Fruit fly (Drosophila melanogaster) whole organism, embryonic: Measurements from ENCODE around the gene CG10341.

Source experiments
- Ada2b ChIP-seq: fragments of 200-800 bp; sonication (Bioruptor generic); IDR thresholded peaks from 2 replicates; pipeline ENCODE4 v1.3.6; 2022; ENCODE audit warnings: missing biosample characterization, missing genetic modification characterization
- Antp ChIP-seq: fragments of 200-800 bp; sonication (Bioruptor generic); optimal IDR thresholded peaks from 3 replicates; lab custom pipeline; 2016; ENCODE audit warnings: missing biosample characterization, missing genetic modification characterization
- Awh ChIP-seq: fragments of 200-800 bp; sonication (Bioruptor generic); IDR thresholded peaks from 2 replicates; pipeline ENCODE4, ENCODE4 v1.3.6; 2022; ENCODE audit warnings: missing biosample characterization, missing genetic modification characterization
- C15 ChIP-seq: fragments of 200-800 bp; sonication (Bioruptor generic); IDR thresholded peaks from 3 replicates; pipeline ENCODE4 v1.3.6; 2022; ENCODE audit warnings: missing biosample characterization, missing genetic modification characterization
- CG1024 ChIP-seq: fragments of 200-800 bp; sonication (Bioruptor generic); IDR thresholded peaks from 2 replicates; pipeline ENCODE4 v1.3.6; 2022; ENCODE audit warnings: missing biosample characterization, missing genetic modification characterization
- CG10565 ChIP-seq: fragments of 200-800 bp; sonication (Bioruptor generic); optimal IDR thresholded peaks from 3 replicates; lab custom pipeline; 2016; ENCODE audit warnings: missing biosample characterization, mild to moderate bottlenecking, missing genetic modification characterization
- CG10959 ChIP-seq: fragments of 200-800 bp; sonication (Bioruptor generic); IDR thresholded peaks from 2 replicates; pipeline ENCODE4 v1.3.6; 2022; ENCODE audit warnings: missing biosample characterization, missing genetic modification characterization
- CG11560 ChIP-seq: fragments of 200-800 bp; sonication (Bioruptor generic); IDR thresholded peaks from 3 replicates; pipeline ENCODE4 v1.3.6; 2022; ENCODE audit warnings: missing biosample characterization, missing genetic modification characterization
- CG11723 ChIP-seq: fragments of 200-800 bp; sonication (Bioruptor generic); optimal IDR thresholded peaks from 2 replicates; lab custom pipeline; 2017; ENCODE audit warnings: missing biosample characterization, mild to moderate bottlenecking, missing genetic modification characterization
- CG12219 ChIP-seq: fragments of 200-800 bp; sonication (Bioruptor generic); optimal IDR thresholded peaks from 3 replicates; lab custom pipeline; 2018; ENCODE audit warnings: missing biosample characterization, mild to moderate bottlenecking, missing genetic modification characterization
- CG12744 ChIP-seq: fragments of 200-800 bp; sonication (Bioruptor generic); optimal IDR thresholded peaks from 2 replicates; lab custom pipeline; 2016; ENCODE audit warnings: missing biosample characterization, missing genetic modification characterization
- CG14014 ChIP-seq: fragments of 200-800 bp; sonication (Bioruptor generic); IDR thresholded peaks from 2 replicates; pipeline ENCODE4 v1.3.6; 2022; ENCODE audit warnings: missing biosample characterization, missing genetic modification characterization
- CG14710 ChIP-seq: fragments of 200-800 bp; sonication (Bioruptor generic); optimal IDR thresholded peaks from 3 replicates; lab custom pipeline; 2019; ENCODE audit warnings: missing biosample characterization, mild to moderate bottlenecking, missing genetic modification characterization, moderate library complexity
- CG1603 ChIP-seq: fragments of 200-800 bp; sonication (Bioruptor generic); optimal IDR thresholded peaks from 2 replicates; lab custom pipeline; 2019; ENCODE audit warnings: missing biosample characterization, mild to moderate bottlenecking, missing genetic modification characterization, moderate library complexity
- CG16863 ChIP-seq: fragments of 200-800 bp; sonication (Bioruptor generic); optimal IDR thresholded peaks from 3 replicates; lab custom pipeline; 2016; ENCODE audit warnings: missing biosample characterization, missing genetic modification characterization
- CG33557 ChIP-seq: fragments of 200-800 bp; sonication (Bioruptor generic); optimal IDR thresholded peaks from 2 replicates; lab custom pipeline; 2019; ENCODE audit warnings: missing biosample characterization, mild to moderate bottlenecking, missing genetic modification characterization, moderate library complexity
- CG34224 ChIP-seq: fragments of 200-800 bp; sonication (Bioruptor generic); IDR thresholded peaks from 3 replicates; pipeline ENCODE4 v1.3.6; 2022; ENCODE audit warnings: missing biosample characterization, missing genetic modification characterization; ENCODE audit not compliant: partially characterized antibody
- CG3726 ChIP-seq: fragments of 200-800 bp; sonication (Bioruptor generic); IDR thresholded peaks from 3 replicates; pipeline ENCODE4, ENCODE4 v1.3.6; 2022; ENCODE audit warnings: missing biosample characterization, missing genetic modification characterization
- CG4360 ChIP-seq: fragments of 200-800 bp; sonication (Bioruptor generic); IDR thresholded peaks from 2 replicates; pipeline ENCODE4 v1.3.6; 2022; ENCODE audit warnings: missing biosample characterization, missing genetic modification characterization
- CG4617 ChIP-seq: fragments of 200-800 bp; sonication (Bioruptor generic); optimal IDR thresholded peaks from 3 replicates; lab custom pipeline; 2016; ENCODE audit warnings: missing biosample characterization, missing genetic modification characterization, borderline replicate concordance
- CG6689 ChIP-seq: fragments of 200-800 bp; sonication (Bioruptor generic); IDR thresholded peaks from 2 replicates; pipeline ENCODE4 v1.3.6; 2022; ENCODE audit warnings: missing biosample characterization, missing genetic modification characterization
- CG7357 ChIP-seq: fragments of 200-800 bp; sonication (Bioruptor generic); IDR thresholded peaks from 3 replicates; pipeline ENCODE4 v1.3.6; 2022; ENCODE audit warnings: missing biosample characterization, missing genetic modification characterization
- CG7928 ChIP-seq: fragments of 200-800 bp; sonication (Bioruptor generic); optimal IDR thresholded peaks from 2 replicates; lab custom pipeline; 2017; ENCODE audit warnings: missing biosample characterization, mild to moderate bottlenecking, missing genetic modification characterization
- CG8478 ChIP-seq: fragments of >200 bp; optimal IDR thresholded peaks from 2 replicates; lab custom pipeline; 2018
- Hey ChIP-seq: fragments of 200-800 bp; sonication (Bioruptor generic); optimal IDR thresholded peaks from 3 replicates; lab custom pipeline; 2018; ENCODE audit warnings: missing biosample characterization, mild to moderate bottlenecking, missing genetic modification characterization
- MBD-R2 ChIP-seq: fragments of 200-800 bp; sonication (Bioruptor generic); IDR thresholded peaks from 2 replicates; pipeline ENCODE4 v1.3.6; 2022; ENCODE audit warnings: missing biosample characterization, missing genetic modification characterization
- Mad ChIP-seq: fragments of 200-800 bp; sonication (Bioruptor generic); optimal IDR thresholded peaks from 2 replicates; lab custom pipeline; 2016; ENCODE audit warnings: missing biosample characterization, missing genetic modification characterization
- NFAT ChIP-seq: fragments of 200-800 bp; sonication (Bioruptor generic); IDR thresholded peaks from 2 replicates; pipeline ENCODE4 v1.3.6; 2022; ENCODE audit warnings: missing biosample characterization, missing genetic modification characterization
- Oli ChIP-seq: fragments of 200-800 bp; sonication (Bioruptor generic); optimal IDR thresholded peaks from 2 replicates; lab custom pipeline; 2018; ENCODE audit warnings: missing biosample characterization, mild to moderate bottlenecking, missing genetic modification characterization, moderate library complexity
- Opbp ChIP-seq: fragments of 200-800 bp; sonication (Bioruptor generic); IDR thresholded peaks from 3 replicates; pipeline ENCODE4 v1.3.6; 2022; ENCODE audit warnings: missing biosample characterization, missing genetic modification characterization; ENCODE audit not compliant: partially characterized antibody
- Sry-β ChIP-seq: fragments of 200-800 bp; sonication (Bioruptor generic); optimal IDR thresholded peaks from 2 replicates; lab custom pipeline; 2018; ENCODE audit warnings: missing biosample characterization, mild to moderate bottlenecking, missing genetic modification characterization, moderate library complexity
- Taf1 ChIP-seq: fragments of 200-800 bp; sonication (Bioruptor generic); IDR thresholded peaks from 2 replicates; pipeline ENCODE4 v1.3.6; 2022; ENCODE audit warnings: missing biosample characterization, missing genetic modification characterization
- Xbp1 ChIP-seq: fragments of 200-800 bp; sonication (Bioruptor generic); optimal IDR thresholded peaks from 3 replicates; lab custom pipeline; 2016; ENCODE audit warnings: missing biosample characterization, mild to moderate bottlenecking, missing genetic modification characterization
- ato ChIP-seq: fragments of 200-800 bp; sonication (Bioruptor generic); IDR thresholded peaks from 2 replicates; pipeline ENCODE4 v1.3.6; 2022; ENCODE audit warnings: missing biosample characterization, missing genetic modification characterization; ENCODE audit not compliant: partially characterized antibody
- bcd ChIP-seq: fragments of 200-800 bp; sonication (Bioruptor generic); optimal IDR thresholded peaks from 2 replicates; lab custom pipeline; 2017; ENCODE audit warnings: missing biosample characterization, mild to moderate bottlenecking, missing genetic modification characterization
- caup ChIP-seq: fragments of 200-800 bp; sonication (Bioruptor generic); optimal IDR thresholded peaks from 3 replicates; lab custom pipeline; 2017; ENCODE audit warnings: missing biosample characterization, mild to moderate bottlenecking, missing genetic modification characterization, moderate library complexity; ENCODE audit not compliant: severe bottlenecking
- cg ChIP-seq: fragments of 200-800 bp; sonication (Bioruptor generic); optimal IDR thresholded peaks from 3 replicates; lab custom pipeline; 2019; ENCODE audit warnings: missing biosample characterization, mild to moderate bottlenecking, missing genetic modification characterization, moderate library complexity
- chn ChIP-seq: fragments of 200-800 bp; sonication (Bioruptor generic); optimal IDR thresholded peaks from 2 replicates; lab custom pipeline; 2016; ENCODE audit warnings: missing biosample characterization, missing genetic modification characterization
- danr ChIP-seq: fragments of 200-800 bp; sonication (Bioruptor generic); IDR thresholded peaks from 2 replicates; pipeline ENCODE4 v1.3.6; 2022; ENCODE audit warnings: missing biosample characterization, missing genetic modification characterization
- gfzf ChIP-seq: fragments of 200-800 bp; sonication (Bioruptor generic); optimal IDR thresholded peaks from 2 replicates; lab custom pipeline; 2016; ENCODE audit warnings: missing biosample characterization, mild to moderate bottlenecking, missing genetic modification characterization, moderate library complexity
- gsb ChIP-seq: fragments of 200-800 bp; sonication (Bioruptor generic); IDR thresholded peaks from 2 replicates; pipeline ENCODE4 v1.3.6; 2022; ENCODE audit warnings: missing biosample characterization, missing genetic modification characterization
- klu ChIP-seq: fragments of 200-800 bp; sonication (Bioruptor generic); IDR thresholded peaks from 2 replicates; pipeline ENCODE4 v1.3.6; 2022; ENCODE audit warnings: missing biosample characterization, missing genetic modification characterization
- otp ChIP-seq: fragments of 200-800 bp; sonication (Bioruptor generic); IDR thresholded peaks from 3 replicates; pipeline ENCODE4, ENCODE4 v1.3.6; 2022; ENCODE audit warnings: missing biosample characterization, missing genetic modification characterization
- p53 ChIP-seq: fragments of 200-800 bp; sonication (Bioruptor generic); optimal IDR thresholded peaks from 2 replicates; lab custom pipeline; 2016; ENCODE audit warnings: missing biosample characterization, missing genetic modification characterization
- pita ChIP-seq: fragments of 200-800 bp; sonication (Bioruptor generic); optimal IDR thresholded peaks from 2 replicates; lab custom pipeline; 2017; ENCODE audit warnings: missing biosample characterization, mild to moderate bottlenecking, missing genetic modification characterization
- sc ChIP-seq, 3 experiments: fragments of >200 bp in 2 of 3; fragments of 200-800 bp in 1 of 3; sonication (Bioruptor generic) in 1 of 3; optimal IDR thresholded peaks; 2 replicates in 2 of 3; 3 replicates in 1 of 3; lab custom pipeline; 2017; ENCODE audit warnings: mild to moderate bottlenecking in 1 of 3, missing biosample characterization in 1 of 3, missing genetic modification characterization in 1 of 3, missing genetic modification reagents in 1 of 3
- slou ChIP-seq: fragments of 200-800 bp; sonication (Bioruptor generic); optimal IDR thresholded peaks from 3 replicates; lab custom pipeline; 2016; ENCODE audit warnings: missing biosample characterization, missing genetic modification characterization
- stc ChIP-seq: fragments of 200-800 bp; sonication (Bioruptor generic); IDR thresholded peaks from 2 replicates; pipeline ENCODE4 v1.3.6; 2022; ENCODE audit warnings: missing biosample characterization, missing genetic modification characterization
- trh ChIP-seq: fragments of 200-800 bp; sonication (Bioruptor generic); optimal IDR thresholded peaks from 2 replicates; lab custom pipeline; 2016; ENCODE audit warnings: missing biosample characterization, missing genetic modification characterization
- ttk ChIP-seq: fragments of 200-800 bp; sonication (Bioruptor generic); IDR thresholded peaks from 2 replicates; pipeline ENCODE4 v2.1.2; 2022; ENCODE audit warnings: missing biosample characterization, missing genetic modification characterization
- vnd ChIP-seq: fragments of 200-800 bp; sonication (Bioruptor generic); IDR thresholded peaks from 3 replicates; pipeline ENCODE4 v1.3.6; 2022; ENCODE audit warnings: missing biosample characterization, missing genetic modification characterization; ENCODE audit not compliant: partially characterized antibody
- zf30C ChIP-seq: fragments of 200-800 bp; sonication (Bioruptor generic); optimal IDR thresholded peaks from 3 replicates; lab custom pipeline; 2018; ENCODE audit warnings: missing biosample characterization, mild to moderate bottlenecking, missing genetic modification characterization

The CG10341 gene

DNA sequence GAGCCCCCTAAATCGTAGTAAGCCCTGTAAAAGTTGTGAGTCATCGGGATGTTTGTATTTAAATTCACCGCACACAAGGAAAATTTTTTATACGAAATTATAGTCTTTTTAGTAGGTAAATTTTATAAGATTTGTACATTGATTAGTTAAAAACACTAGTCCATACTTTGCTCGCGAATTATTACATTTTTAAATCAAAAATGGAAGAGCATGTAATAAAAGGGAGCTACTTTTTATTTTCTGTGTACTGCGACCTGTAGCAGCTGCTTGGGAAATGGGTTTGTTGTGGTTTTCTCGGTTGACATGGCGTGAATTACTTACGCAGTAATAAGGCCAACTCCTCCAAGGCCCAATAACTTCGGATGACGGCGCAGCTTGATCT, 3.8 kb upstream of the CG10341 start (continued):
- no peak for TF ChIP-seq danr
- no peak for TF ChIP-seq CG1603 (tag; lab: Kevin White, UChicago)
- TF ChIP-seq CG11723 (GFP tag; lab: Kevin White, UChicago), result no peak
- TF ChIP-seq CG4360 (GFP tag; lab: Robert Waterston, UW), result no peak
- TF ChIP-seq CG4617 (GFP tag; lab: Kevin White, UChicago), result no peak
- peak; percentile 10 for TF ChIP-seq CG12219 (GFP tag; lab: Kevin White, UChicago)
- TF ChIP-seq CG10565 (GFP tag; lab: Kevin White, UChicago), result no peak
- TF ChIP-seq vnd (GFP tag; lab: Robert Waterston, UW), result no peak
- TF ChIP-seq otp, result no peak
- TF ChIP-seq CG34224, result no peak
- no peak for TF ChIP-seq chn (GFP tag; lab: Kevin White, UChicago)
- TF ChIP-seq MBD-R2, result no peak
- no peak for TF ChIP-seq trh (GFP tag; lab: Kevin White, UChicago)
- no peak for TF ChIP-seq gsb (GFP tag; lab: Robert Waterston, UW)
- TF ChIP-seq CG7928, result no peak
- TF ChIP-seq CG14014, result peak; percentile 37; the same call in 1 of the 2 replicates
- peak; percentile 48; the same call in 1 of the 2 replicates for TF ChIP-seq Ada2b (GFP tag; lab: Robert Waterston, UW)
- TF ChIP-seq CG1024, result no peak
- TF ChIP-seq Taf1, result 0 out of 2 replicates have a peak, but pooled peaks have one; percentile 22
- TF ChIP-seq CG10959, result no peak
- TF ChIP-seq slou (GFP tag; lab: Kevin White, UChicago), result no peak
- TF ChIP-seq CG11560 (tag; lab: Robert Waterston, UW), result no peak
- TF ChIP-seq Mad (GFP tag; lab: Kevin White, UChicago), result peak; percentile 11
- no peak for TF ChIP-seq Awh (GFP tag; lab: Robert Waterston, UW)
- peak; percentile 38 for TF ChIP-seq CG16863 (GFP tag; lab: Kevin White, UChicago)
- TF ChIP-seq stc, result no peak
- TF ChIP-seq ttk, result peak; percentile 34; the same call in 1 of the 2 replicates
- TF ChIP-seq bcd, result no peak
- TF ChIP-seq Opbp (GFP tag; lab: Robert Waterston, UW), result no peak
- TF ChIP-seq NFAT (GFP tag; lab: Robert Waterston, UW), result no peak
- no peak for TF ChIP-seq Xbp1
- TF ChIP-seq CG7357 (GFP tag; lab: Robert Waterston, UW), result no peak
- no peak for TF ChIP-seq p53 (GFP tag; lab: Kevin White, UChicago)
- TF ChIP-seq Antp (GFP tag; lab: Kevin White, UChicago), result no peak
- TF ChIP-seq Hey (tag; lab: Kevin White, UChicago), result no peak
- no peak for TF ChIP-seq CG12744
- TF ChIP-seq ato (GFP tag; lab: Robert Waterston, UW), result no peak
- TF ChIP-seq CG3726, result no peak
- no peak for TF ChIP-seq caup
- no peak for TF ChIP-seq cg
- TF ChIP-seq CG14710 (tag; lab: Kevin White, UChicago), result no peak
- TF ChIP-seq sc (optimal IDR thresholded peaks at IDR 0.05; lab: Kevin White, UChicago), result no peak
- TF ChIP-seq sc (GFP tag; optimal IDR thresholded peaks at IDR 0.05; lab: Kevin White, UChicago), result no peak
- peak; percentile 31 for TF ChIP-seq Oli (tag; lab: Kevin White, UChicago)
- TF ChIP-seq zf30C (GFP tag; lab: Kevin White, UChicago), result peak; percentile 49
- TF ChIP-seq CG33557, result no peak
- no peak for TF ChIP-seq pita (GFP tag; lab: Kevin White, UChicago)
- peak; percentile 50 for TF ChIP-seq CG6689 (GFP tag; lab: Robert Waterston, UW)
- no peak for TF ChIP-seq Sry-β (GFP tag; lab: Kevin White, UChicago)
- TF ChIP-seq CG8478 (lab: Kevin White, UChicago), result no peak
- no peak for TF ChIP-seq klu (GFP tag; lab: Robert Waterston, UW)
- no peak for TF ChIP-seq C15 (GFP tag; lab: Robert Waterston, UW)
- TF ChIP-seq gfzf (GFP tag; lab: Kevin White, UChicago), result no peak
